Fruit fly (Drosophila melanogaster) whole organism, embryonic: ENCODE results near the gene CG5390.
A peak's percentile ranks its signal among the peaks of the same experiment; 100 is the strongest.

Source experiments
- Abd-B ChIP-seq: fragments of 200-800 bp; sonication (Bioruptor generic); optimal IDR thresholded peaks from 2 replicates; lab custom pipeline; 2018; ENCODE audit warnings: missing biosample characterization, mild to moderate bottlenecking, missing genetic modification characterization, moderate library complexity
- B-H2 ChIP-seq: fragments of 200-800 bp; sonication (Bioruptor generic); optimal IDR thresholded peaks from 2 replicates; lab custom pipeline; 2018; ENCODE audit warnings: missing biosample characterization, mild to moderate bottlenecking, missing genetic modification characterization
- Bgb ChIP-seq: fragments of 200-800 bp; sonication (Bioruptor generic); IDR thresholded peaks from 2 replicates; pipeline ENCODE4 v1.3.6; 2022; ENCODE audit warnings: missing biosample characterization, missing genetic modification characterization; ENCODE audit not compliant: partially characterized antibody
- CG10147 ChIP-seq: fragments of 200-800 bp; sonication (Bioruptor generic); optimal IDR thresholded peaks from 2 replicates; lab custom pipeline; 2019; ENCODE audit warnings: missing biosample characterization, mild to moderate bottlenecking, missing genetic modification characterization, moderate library complexity
- CG10543 ChIP-seq: fragments of 200-800 bp; sonication (Bioruptor generic); optimal IDR thresholded peaks from 3 replicates; lab custom pipeline; 2017; ENCODE audit warnings: missing biosample characterization, mild to moderate bottlenecking, missing genetic modification characterization, moderate library complexity
- CG11247 ChIP-seq: fragments of 200-800 bp; sonication (Bioruptor generic); IDR thresholded peaks from 2 replicates; pipeline ENCODE4 v1.3.6; 2022; ENCODE audit warnings: missing biosample characterization, missing genetic modification characterization
- CG12299 ChIP-seq: fragments of 200-800 bp; sonication (Bioruptor generic); optimal IDR thresholded peaks from 2 replicates; lab custom pipeline; 2018; ENCODE audit warnings: missing biosample characterization, mild to moderate bottlenecking, missing genetic modification characterization
- CG15269 ChIP-seq: fragments of 200-800 bp; sonication (Bioruptor generic); optimal IDR thresholded peaks from 2 replicates; lab custom pipeline; 2018; ENCODE audit warnings: missing biosample characterization, mild to moderate bottlenecking, missing genetic modification characterization, moderate library complexity
- CG15479 ChIP-seq: fragments of 200-800 bp; sonication (Bioruptor generic); optimal IDR thresholded peaks from 3 replicates; lab custom pipeline; 2019; ENCODE audit warnings: missing biosample characterization, mild to moderate bottlenecking, missing genetic modification characterization, moderate library complexity
- CG15601 ChIP-seq: fragments of 200-800 bp; sonication (Bioruptor generic); optimal IDR thresholded peaks from 3 replicates; lab custom pipeline; 2019; ENCODE audit warnings: missing biosample characterization, mild to moderate bottlenecking, missing genetic modification characterization, moderate library complexity
- CG16779 ChIP-seq: fragments of 200-800 bp; sonication (Bioruptor generic); IDR thresholded peaks from 2 replicates; pipeline ENCODE4 v1.3.6; 2022; ENCODE audit warnings: missing biosample characterization, missing genetic modification characterization
- CG16813 ChIP-seq: fragments of 200-800 bp; sonication (Bioruptor generic); IDR thresholded peaks from 3 replicates; pipeline ENCODE4 v1.3.6; 2022; ENCODE audit warnings: missing biosample characterization, missing genetic modification characterization; ENCODE audit not compliant: partially characterized antibody
- CG16815 ChIP-seq: fragments of 200-800 bp; sonication (Bioruptor generic); optimal IDR thresholded peaks from 3 replicates; lab custom pipeline; 2017; ENCODE audit warnings: missing biosample characterization, mild to moderate bottlenecking, missing genetic modification characterization
- CG2116 ChIP-seq: fragments of 200-800 bp; sonication (Bioruptor generic); optimal IDR thresholded peaks from 3 replicates; lab custom pipeline; 2018; ENCODE audit warnings: missing biosample characterization, mild to moderate bottlenecking, missing genetic modification characterization
- CG2129 ChIP-seq: fragments of 200-800 bp; sonication (Bioruptor generic); IDR thresholded peaks from 2 replicates; pipeline ENCODE4 v1.3.6; 2022; ENCODE audit warnings: missing biosample characterization, missing genetic modification characterization; ENCODE audit not compliant: partially characterized antibody
- CG2712 ChIP-seq: fragments of 200-800 bp; optimal IDR thresholded peaks from 3 replicates; lab custom pipeline; 2019; ENCODE audit warnings: missing biosample characterization, mild to moderate bottlenecking, missing genetic modification characterization, moderate library complexity
- CG30403 ChIP-seq: fragments of 200-800 bp; sonication (Bioruptor generic); optimal IDR thresholded peaks from 3 replicates; lab custom pipeline; 2016; ENCODE audit warnings: missing biosample characterization, missing genetic modification characterization
- CG6689 ChIP-seq: fragments of 200-800 bp; sonication (Bioruptor generic); IDR thresholded peaks from 2 replicates; pipeline ENCODE4 v1.3.6; 2022; ENCODE audit warnings: missing biosample characterization, missing genetic modification characterization
- CG6791 ChIP-seq: fragments of 200-800 bp; sonication (Bioruptor generic); IDR thresholded peaks from 3 replicates; pipeline ENCODE4 v1.3.6; 2022; ENCODE audit warnings: missing biosample characterization, missing genetic modification characterization; ENCODE audit not compliant: partially characterized antibody
- CG6813 ChIP-seq: fragments of 200-800 bp; sonication (Bioruptor generic); optimal IDR thresholded peaks from 2 replicates; lab custom pipeline; 2017; ENCODE audit warnings: missing biosample characterization, missing genetic modification characterization, mild to moderate bottlenecking, moderate library complexity, missing genetic modification reagents
- CG7963 ChIP-seq: fragments of 200-800 bp; sonication (Bioruptor generic); IDR thresholded peaks from 3 replicates; pipeline ENCODE4 v1.3.6; 2022; ENCODE audit warnings: missing biosample characterization, missing genetic modification characterization; ENCODE audit not compliant: partially characterized antibody
- CG8944 ChIP-seq: fragments of 200-800 bp; sonication (Bioruptor generic); optimal IDR thresholded peaks from 3 replicates; lab custom pipeline; 2016; ENCODE audit warnings: missing biosample characterization, missing genetic modification characterization
- Fer2 ChIP-seq: fragments of 200-800 bp; sonication (Bioruptor generic); optimal IDR thresholded peaks from 2 replicates; lab custom pipeline; 2018; ENCODE audit warnings: missing biosample characterization, mild to moderate bottlenecking, missing genetic modification characterization, moderate library complexity
- HmgZ ChIP-seq: fragments of 200-800 bp; sonication (Bioruptor generic); optimal IDR thresholded peaks from 2 replicates; lab custom pipeline; 2018; ENCODE audit warnings: missing biosample characterization, mild to moderate bottlenecking, missing genetic modification characterization
- Hmx ChIP-seq: fragments of 200-800 bp; sonication (Bioruptor generic); optimal IDR thresholded peaks from 2 replicates; lab custom pipeline; 2016; ENCODE audit warnings: missing biosample characterization, missing genetic modification characterization
- MTF-1 ChIP-seq: fragments of 200-800 bp; sonication (Bioruptor generic); optimal IDR thresholded peaks from 2 replicates; lab custom pipeline; 2018; ENCODE audit warnings: missing biosample characterization, mild to moderate bottlenecking, missing genetic modification characterization, borderline replicate concordance
- Nf-YC ChIP-seq: fragments of 200-800 bp; optimal IDR thresholded peaks from 3 replicates; lab custom pipeline; 2019; ENCODE audit warnings: missing biosample characterization, mild to moderate bottlenecking, missing genetic modification characterization, moderate library complexity
- Scr ChIP-seq: fragments of 200-800 bp; sonication (Bioruptor generic); IDR thresholded peaks from 2 replicates; pipeline ENCODE4 v1.3.6; 2022; ENCODE audit warnings: missing biosample characterization, missing genetic modification characterization; ENCODE audit not compliant: partially characterized antibody
- bbx ChIP-seq: fragments of 200-800 bp; sonication (Bioruptor generic); IDR thresholded peaks from 2 replicates; pipeline ENCODE4 v1.3.6; 2022; ENCODE audit warnings: missing biosample characterization, missing genetic modification characterization; ENCODE audit not compliant: partially characterized antibody
- chif ChIP-seq, 2 experiments: fragments of 200-800 bp; sonication (Bioruptor generic); optimal IDR thresholded peaks; 3 replicates each; lab custom pipeline; 2016; ENCODE audit warnings: missing biosample characterization in 2 of 2, missing genetic modification characterization in 2 of 2
- dm ChIP-seq: fragments of 200-800 bp; sonication (Bioruptor generic); optimal IDR thresholded peaks from 3 replicates; lab custom pipeline; 2016; ENCODE audit warnings: missing biosample characterization, missing genetic modification characterization
- ind ChIP-seq: fragments of 200-800 bp; sonication (Bioruptor generic); optimal IDR thresholded peaks from 3 replicates; lab custom pipeline; 2016; ENCODE audit warnings: missing biosample characterization, missing genetic modification characterization
- klu ChIP-seq: fragments of 200-800 bp; sonication (Bioruptor generic); IDR thresholded peaks from 2 replicates; pipeline ENCODE4 v1.3.6; 2022; ENCODE audit warnings: missing biosample characterization, missing genetic modification characterization
- lola ChIP-seq, 3 experiments: fragments of >200 bp in 2 of 3; fragments of 200-800 bp in 1 of 3; sonication (Bioruptor generic) in 1 of 3; optimal IDR thresholded peaks; 2 replicates each; lab custom pipeline; 2017 to 2019; ENCODE audit warnings: missing biosample characterization in 3 of 3, missing genetic modification characterization in 3 of 3, mild to moderate bottlenecking in 1 of 3, moderate library complexity in 1 of 3
- lov ChIP-seq, 2 experiments: fragments of 200-800 bp in 1 of 2; fragments of >200 bp in 1 of 2; sonication (Bioruptor generic) in 1 of 2; IDR thresholded peaks in 1 of 2; optimal IDR thresholded peaks in 1 of 2; 2 replicates in 1 of 2; 3 replicates in 1 of 2; pipeline versions ENCODE4 v1.3.6 to Lab custom; 2017 to 2022; ENCODE audit warnings: missing biosample characterization in 1 of 2, missing genetic modification characterization in 1 of 2
- nmo ChIP-seq: fragments of 200-800 bp; sonication (Bioruptor generic); optimal IDR thresholded peaks from 2 replicates; lab custom pipeline; 2018; ENCODE audit warnings: missing biosample characterization, mild to moderate bottlenecking, missing genetic modification characterization, moderate library complexity
- oc ChIP-seq: fragments of 200-800 bp; sonication (Bioruptor generic); optimal IDR thresholded peaks from 2 replicates; lab custom pipeline; 2018; ENCODE audit warnings: missing biosample characterization, mild to moderate bottlenecking, missing genetic modification characterization, moderate library complexity
- otp ChIP-seq: fragments of 200-800 bp; sonication (Bioruptor generic); IDR thresholded peaks from 3 replicates; pipeline ENCODE4, ENCODE4 v1.3.6; 2022; ENCODE audit warnings: missing biosample characterization, missing genetic modification characterization
- pho ChIP-seq: fragments of 200-800 bp; sonication (Bioruptor generic); optimal IDR thresholded peaks from 2 replicates; lab custom pipeline; 2016; ENCODE audit warnings: missing biosample characterization, missing genetic modification characterization
- prd ChIP-seq, 3 experiments: fragments of >200 bp in 2 of 3; fragments of 200-800 bp in 1 of 3; sonication (Bioruptor generic) in 1 of 3; optimal IDR thresholded peaks in 2 of 3; IDR thresholded peaks in 1 of 3; 2 replicates in 2 of 3; 3 replicates in 1 of 3; pipeline versions ENCODE4 v1.3.6 to Lab custom; 2017 to 2022; ENCODE audit warnings: missing biosample characterization in 1 of 3, missing genetic modification characterization in 1 of 3
- pzg ChIP-seq: fragments of 200-800 bp; sonication (Bioruptor generic); optimal IDR thresholded peaks from 3 replicates; lab custom pipeline; 2018; ENCODE audit warnings: missing biosample characterization, mild to moderate bottlenecking, missing genetic modification characterization, moderate library complexity
- shn ChIP-seq: fragments of 200-800 bp; sonication (Bioruptor generic); optimal IDR thresholded peaks from 3 replicates; lab custom pipeline; 2016; ENCODE audit warnings: missing biosample characterization, missing genetic modification characterization
- sna ChIP-seq: fragments of 200-800 bp; sonication (Bioruptor generic); IDR thresholded peaks from 2 replicates; pipeline ENCODE4 v1.3.6; 2022; ENCODE audit warnings: missing biosample characterization, missing genetic modification characterization; ENCODE audit not compliant: partially characterized antibody
- sug ChIP-seq: fragments of 200-800 bp; optimal IDR thresholded peaks from 2 replicates; lab custom pipeline; 2019; ENCODE audit warnings: missing biosample characterization, mild to moderate bottlenecking, missing genetic modification characterization, moderate library complexity
- twi ChIP-seq: fragments of 200-800 bp; optimal IDR thresholded peaks from 2 replicates; lab custom pipeline; 2019; ENCODE audit warnings: missing biosample characterization, mild to moderate bottlenecking, missing genetic modification characterization, moderate library complexity
- vnd ChIP-seq: fragments of 200-800 bp; sonication (Bioruptor generic); IDR thresholded peaks from 3 replicates; pipeline ENCODE4 v1.3.6; 2022; ENCODE audit warnings: missing biosample characterization, missing genetic modification characterization; ENCODE audit not compliant: partially characterized antibody

Gene CG5390

DNA sequence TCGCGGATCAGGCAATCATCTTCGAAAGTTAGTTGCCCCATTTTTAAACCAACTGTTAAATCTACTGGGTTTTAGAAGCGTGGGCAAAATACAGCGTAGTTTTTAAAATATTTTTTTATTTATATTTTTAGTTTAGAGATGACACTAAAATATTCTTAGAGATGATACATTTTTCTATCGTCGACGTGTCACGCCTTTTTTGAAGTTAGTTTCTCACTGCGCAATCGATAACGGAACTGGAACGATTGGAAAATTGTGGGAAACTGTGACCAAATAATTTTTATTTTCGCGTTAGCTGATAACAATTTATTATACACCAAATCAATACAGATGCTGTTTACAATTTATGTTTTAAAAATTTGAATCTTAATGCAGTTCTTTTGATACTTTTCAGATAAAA is 27.7 kb downstream of the CG5390 start, which contains the start of gene Utx (continued):
- TF ChIP-seq Fer2 (tag; lab: Kevin White, UChicago) (no peak), shn (no peak), CG10543 (GFP tag; lab: Kevin White, UChicago) (no peak), CG6689 (GFP tag; lab: Robert Waterston, UW) (no peak)

DNA sequence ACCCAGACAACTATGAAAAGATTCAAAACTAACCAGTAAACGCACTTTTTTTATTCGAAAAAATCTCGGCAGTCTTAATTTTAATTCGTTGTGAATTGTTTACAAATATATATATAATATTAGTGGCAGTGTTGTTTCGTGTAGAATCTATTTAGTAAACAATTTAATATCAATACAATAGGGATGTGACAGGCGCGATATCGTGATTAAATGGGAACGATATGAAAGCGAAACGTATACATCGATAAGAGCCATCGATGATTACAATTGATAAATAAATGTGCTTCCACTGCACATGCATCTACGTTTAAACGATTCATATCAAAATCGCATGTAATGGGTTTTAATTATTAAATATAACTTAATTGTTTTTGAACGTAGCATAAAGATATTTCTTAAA is 29.0 kb downstream of the CG5390 start:
- TF ChIP-seq CG6791 (GFP tag; lab: Robert Waterston, UW) (peak; percentile 92), Scr (GFP tag; lab: Robert Waterston, UW) (peak; percentile 89), lola (GFP tag; optimal IDR thresholded peaks at IDR 0.05; lab: Kevin White, UChicago) (no peak), pho (GFP tag; lab: Kevin White, UChicago) (no peak), twi (tag; lab: Kevin White, UChicago) (no peak), Nf-YC (tag; lab: Kevin White, UChicago) (no peak), MTF-1 (no peak), CG2116 (GFP tag; lab: Kevin White, UChicago) (peak; percentile 42), CG15479 (no peak), CG2129 (GFP tag; lab: Robert Waterston, UW) (peak; percentile 64; the same call in 1 of the 2 replicates), klu (GFP tag; lab: Robert Waterston, UW) (no peak), CG6813 (GFP tag; lab: Kevin White, UChicago) (no peak), B-H2 (GFP tag; lab: Kevin White, UChicago) (peak; percentile 9), CG15269 (tag; lab: Kevin White, UChicago) (no peak), sna (peak; percentile 79), sug (tag; lab: Kevin White, UChicago) (no peak), CG12299 (tag; lab: Kevin White, UChicago) (peak; percentile 38), CG16779 (GFP tag; lab: Robert Waterston, UW) (no peak), CG30403 (GFP tag; lab: Kevin White, UChicago) (no peak), CG10147 (no peak), prd (optimal IDR thresholded peaks at IDR 0.05; lab: Kevin White, UChicago) (no peak), prd (GFP tag; IDR thresholded peaks at IDR 0.05; lab: Robert Waterston, UW) (no peak), CG15601 (tag; lab: Kevin White, UChicago) (no peak), Bgb (GFP tag; lab: Robert Waterston, UW) (peak; percentile 96), HmgZ (peak; percentile 7), otp (GFP tag; lab: Robert Waterston, UW) (no peak), dm (GFP tag; lab: Kevin White, UChicago) (no peak), CG16815 (no peak), CG16813 (peak; percentile 90), nmo (peak; percentile 16), chif (GFP tag; optimal IDR thresholded peaks at IDR 0.05; lab: Kevin White, UChicago) (no peak), lov (optimal IDR thresholded peaks at IDR 0.05; lab: Kevin White, UChicago) (no peak), lov (GFP tag; IDR thresholded peaks at IDR 0.05; lab: Robert Waterston, UW) (no peak), ind (GFP tag; lab: Kevin White, UChicago) (no peak), Hmx (GFP tag; lab: Kevin White, UChicago) (no peak), Abd-B (GFP tag; lab: Kevin White, UChicago) (no peak), CG11247 (GFP tag; lab: Robert Waterston, UW) (no peak), CG7963 (GFP tag; lab: Robert Waterston, UW) (peak; percentile 84), pzg (peak; percentile 75), vnd (GFP tag; lab: Robert Waterston, UW) (peak; percentile 88), CG8944 (no peak), CG6689 (GFP tag; lab: Robert Waterston, UW) (no peak), bbx (GFP tag; lab: Robert Waterston, UW) (peak; percentile 96), CG2712 (tag; lab: Kevin White, UChicago) (peak; percentile 32), oc (tag; lab: Kevin White, UChicago) (no peak)
